Fruit fly (Drosophila melanogaster): ENCODE data around the gene btd.

DNA sequence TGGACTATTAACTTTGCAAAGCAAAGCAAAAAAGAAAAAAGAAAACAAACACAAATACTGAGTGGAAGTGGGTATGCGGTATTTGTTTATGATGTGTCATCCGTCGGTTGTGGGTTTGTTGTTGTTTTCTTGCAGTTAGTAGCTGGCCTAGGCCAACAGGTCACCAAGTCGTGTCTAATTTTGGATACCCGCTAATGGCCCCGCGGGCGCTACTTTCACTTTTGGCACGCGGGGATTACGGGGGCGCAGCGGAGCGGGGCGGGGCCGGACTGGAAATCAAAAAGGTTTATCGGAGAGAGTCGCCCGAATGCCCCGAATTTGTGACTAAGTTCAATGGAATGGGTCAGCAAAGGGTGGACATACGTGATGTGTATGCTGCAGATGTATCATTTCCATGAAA lies 46.9 kb upstream of the btd start:
- TF ChIP-seq brk (GFP tag; optimal IDR thresholded peaks at IDR 0.05) (no peak), dmrt93B (GFP tag; optimal IDR thresholded peaks at IDR 0.05) (no peak), usp (GFP tag; optimal IDR thresholded peaks at IDR 0.05) (no peak), dl (GFP tag; optimal IDR thresholded peaks at IDR 0.05; ENCODE audit: insufficient read depth in 1 of 2, partially characterized antibody in 2 of 2) (no peak), GATAd (GFP tag; optimal IDR thresholded peaks at IDR 0.05) (no peak), HLH106 (tag; optimal IDR thresholded peaks at IDR 0.05) (no peak)

Data from whole organism, wandering third instar larva.